Worm (Caenorhabditis elegans) whole organism, L3 larva: ENCODE measurements around the gene W06G6.20.

Source experiments
- aly-2 ChIP-seq: fragments of 150-350 bp; optimal IDR thresholded peaks from 2 replicates; lab custom pipeline; 2014; ENCODE audit warnings: missing biosample characterization, missing genetic modification characterization
- ceh-82 ChIP-seq: fragments of 150-350 bp; optimal IDR thresholded peaks from 2 replicates; lab custom pipeline; 2014; ENCODE audit warnings: missing biosample characterization, missing genetic modification characterization
- egl-5 ChIP-seq: fragments of 150-350 bp; optimal IDR thresholded peaks from 2 replicates; lab custom pipeline; 2017; ENCODE audit warnings: missing biosample characterization, missing genetic modification reagents, missing genetic modification characterization, inconsistent platforms
- elt-3 ChIP-seq, 3 experiments: fragments of 150-350 bp in 1 of 3; sonication (generic microtip) in 2 of 3; optimal IDR thresholded peaks; 2 replicates in 2 of 3; 4 replicates in 1 of 3; lab custom pipeline; 2014 to 2017; ENCODE audit warnings: missing biosample characterization in 3 of 3, missing genetic modification characterization in 3 of 3
- eor-1 ChIP-seq, 2 experiments: fragments of 150-350 bp; optimal IDR thresholded peaks; 2 replicates each; lab custom pipeline; 2014 to 2018; ENCODE audit warnings: missing biosample characterization in 2 of 2, missing genetic modification characterization in 2 of 2
- lin-15B ChIP-seq: fragments of 150-350 bp; optimal IDR thresholded peaks from 2 replicates; lab custom pipeline; 2014; ENCODE audit warnings: missing biosample characterization, missing genetic modification characterization
- lsy-12 ChIP-seq: sonication (generic microtip); optimal IDR thresholded peaks from 2 replicates; lab custom pipeline; 2016; ENCODE audit warnings: mild to moderate bottlenecking, missing genetic modification characterization, missing compliant biosample characterization
- nhr-76 ChIP-seq: fragments of 150-350 bp; sonication (generic microtip); optimal IDR thresholded peaks from 5 replicates; lab custom pipeline; 2014; ENCODE audit warnings: missing biosample characterization, missing genetic modification characterization
- nhr-77 ChIP-seq: fragments of 150-350 bp; optimal IDR thresholded peaks from 2 replicates; lab custom pipeline; 2014; ENCODE audit warnings: missing biosample characterization, missing genetic modification characterization
- pqm-1 ChIP-seq: fragments of 150-350 bp; optimal IDR thresholded peaks from 2 replicates; lab custom pipeline; 2017; ENCODE audit warnings: missing biosample characterization, missing genetic modification characterization, inconsistent platforms
- zag-1 ChIP-seq: fragments of 150-350 bp; optimal IDR thresholded peaks from 2 replicates; lab custom pipeline; 2014; ENCODE audit warnings: missing biosample characterization, missing genetic modification characterization

DNA sequence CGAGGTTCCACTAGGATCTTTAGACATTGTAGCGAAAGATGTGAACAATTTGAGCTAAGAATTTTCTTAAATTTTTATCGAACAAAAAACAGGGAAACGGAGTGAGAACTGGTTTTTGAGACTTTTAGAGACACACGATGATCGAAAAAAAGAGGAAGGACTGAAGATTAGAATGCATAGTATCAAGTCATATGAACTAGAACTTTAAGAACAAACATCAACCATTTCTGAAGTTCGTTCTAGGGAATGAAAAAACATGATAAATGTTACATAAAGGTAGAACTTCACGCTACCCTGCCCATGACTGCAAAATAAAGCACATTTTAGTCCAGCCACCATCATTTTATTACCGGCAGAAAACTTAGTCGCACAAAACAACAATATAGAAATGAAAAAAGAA lies 1.8 kb downstream of the W06G6.20 start, which contains the start of gene W06G6.9:
- TF ChIP-seq nhr-76 (tag; lab: Kevin White, UChicago) (no peak), elt-3 (tag; optimal IDR thresholded peaks at IDR 0.05; lab: Kevin White, UChicago) (no peak), lin-15B (no peak), ceh-82 (tag; lab: Kevin White, UChicago) (no peak), eor-1 (tag; optimal IDR thresholded peaks at IDR 0.05; lab: Kevin White, UChicago) (no peak), zag-1 (tag; lab: Kevin White, UChicago) (no peak), aly-2 (no peak), pqm-1 (tag; lab: Kevin White, UChicago) (no peak), egl-5 (no peak), nhr-77 (tag; lab: Kevin White, UChicago) (no peak), lsy-12 (no peak)
